Fruit fly (Drosophila melanogaster): ENCODE measurements around the gene Hers.

Hers gene

DNA sequence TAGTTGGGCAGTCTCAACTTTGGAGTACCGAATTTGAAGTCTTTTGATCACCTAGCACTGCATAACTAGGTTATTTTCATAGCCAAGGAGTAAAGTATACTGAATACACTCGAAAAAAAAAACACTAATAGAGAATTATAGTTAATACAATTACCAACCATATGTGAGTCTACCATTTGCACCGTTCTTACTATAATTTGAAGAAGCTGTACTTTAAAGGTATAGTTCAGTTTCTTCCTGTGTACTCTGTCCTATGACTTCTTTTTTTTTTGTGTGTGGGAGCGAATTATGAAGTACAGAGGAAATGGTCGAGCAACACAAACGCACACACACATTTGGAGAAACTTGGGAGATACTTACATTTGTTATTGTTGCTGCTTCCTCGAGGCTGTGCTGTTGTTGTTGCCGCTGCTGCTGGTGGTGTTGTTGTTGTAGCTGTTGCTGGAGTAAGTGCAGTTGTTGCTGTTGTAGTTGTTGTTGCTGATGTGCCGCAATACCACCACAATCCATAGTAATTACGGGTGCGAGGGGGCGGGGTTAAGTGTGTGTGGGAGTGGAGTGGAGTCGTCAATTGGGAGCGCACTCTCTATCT is 15.3 kb upstream of the Hers start (continued):
- TF ChIP-seq CG2202 (tag; optimal IDR thresholded peaks at IDR 0.05) (peak; percentile 88), NfI (GFP tag; optimal IDR thresholded peaks at IDR 0.05) (peak; percentile 80), CG10267 (tag; optimal IDR thresholded peaks at IDR 0.05) (peak; percentile 89), exex (tag; optimal IDR thresholded peaks at IDR 0.05) (no peak), Hey (tag; optimal IDR thresholded peaks at IDR 0.05) (no peak), CG17802 (tag; optimal IDR thresholded peaks at IDR 0.05) (peak; percentile 75), CG9797 (GFP tag; optimal IDR thresholded peaks at IDR 0.05) (no peak), tin (GFP tag; optimal IDR thresholded peaks at IDR 0.05) (peak; percentile 92), CG10366 (GFP tag; IDR thresholded peaks at IDR 0.05) (peak; percentile 84), CrebB (tag; optimal IDR thresholded peaks at IDR 0.05) (peak; percentile 62), pfk (GFP tag; optimal IDR thresholded peaks at IDR 0.05) (no peak), sqz (GFP tag; optimal IDR thresholded peaks at IDR 0.05) (peak; percentile 73), CG1832 (GFP tag; optimal IDR thresholded peaks at IDR 0.05) (no peak), Dref (GFP tag; IDR thresholded peaks at IDR 0.05) (no peak), Hr51 (GFP tag; optimal IDR thresholded peaks at IDR 0.05) (peak; percentile 83 to 90), CG30403 (GFP tag; optimal IDR thresholded peaks at IDR 0.05) (peak; percentile 93), mam (GFP tag; optimal IDR thresholded peaks at IDR 0.05) (peak; percentile 83), abd-A (tag; optimal IDR thresholded peaks at IDR 0.05) (no peak), CG7928 (GFP tag; optimal IDR thresholded peaks at IDR 0.05) (peak; percentile 33), CG15479 (GFP tag; optimal IDR thresholded peaks at IDR 0.05) (no peak), repo (GFP tag; optimal IDR thresholded peaks at IDR 0.05) (peak; percentile 80), Ets65A (GFP tag) (peak; percentile 96), CG14965 (GFP tag; optimal IDR thresholded peaks at IDR 0.05; ENCODE audit: borderline replicate concordance) (peak; percentile 71), klu (GFP tag; IDR thresholded peaks at IDR 0.05) (peak; percentile 52), schlank (tag; optimal IDR thresholded peaks at IDR 0.05) (no peak), CG17361 (GFP tag; IDR thresholded peaks at IDR 0.05) (peak; percentile 94), Mes4 (GFP tag; optimal IDR thresholded peaks at IDR 0.05) (peak; percentile 91), HLHmδ (GFP tag; optimal IDR thresholded peaks at IDR 0.05) (peak; percentile 45), CG2889 (GFP tag; IDR thresholded peaks at IDR 0.05) (peak; percentile 66; the same call in 2 of the 3 replicates), br (optimal IDR thresholded peaks at IDR 0.05) (no peak), en (GFP tag; optimal IDR thresholded peaks at IDR 0.05) (peak; percentile 92), yki (optimal IDR thresholded peaks at IDR 0.05) (no peak), Jarid2 (GFP tag; optimal IDR thresholded peaks at IDR 0.05) (peak; percentile 47), ci (GFP tag; IDR thresholded peaks at IDR 0.05) (peak; percentile 96), CG6683 (GFP tag; optimal IDR thresholded peaks at IDR 0.05) (peak; percentile 34), lab (GFP tag; optimal IDR thresholded peaks at IDR 0.05) (peak; percentile 85), CG42726 (GFP tag; IDR thresholded peaks at IDR 0.05; ENCODE audit: partially characterized antibody) (no peak), onecut (GFP tag; IDR thresholded peaks at IDR 0.05) (peak; percentile 85), gcm (GFP tag; optimal IDR thresholded peaks at IDR 0.05) (peak; percentile 91), stc (GFP tag; IDR thresholded peaks at IDR 0.05) (peak; percentile 89), Oli (tag; optimal IDR thresholded peaks at IDR 0.05) (peak; percentile 94), CG11093 (GFP tag; IDR thresholded peaks at IDR 0.05) (peak; percentile 72), tx (GFP tag; optimal IDR thresholded peaks at IDR 0.05) (peak; percentile 86), Bdp1 (GFP tag; optimal IDR thresholded peaks at IDR 0.05) (peak; percentile 80), zfh1 (GFP tag; IDR thresholded peaks at IDR 0.05) (peak; percentile 96), CG12299 (tag; optimal IDR thresholded peaks at IDR 0.05) (peak; percentile 72), lilli (GFP tag; optimal IDR thresholded peaks at IDR 0.05) (peak; percentile 88), dmrt99B (tag; optimal IDR thresholded peaks at IDR 0.05) (peak; percentile 93), bbx (GFP tag; IDR thresholded peaks at IDR 0.05; ENCODE audit: partially characterized antibody) (no peak), tna (GFP tag; IDR thresholded peaks at IDR 0.05; ENCODE audit: partially characterized antibody) (no peak)
